Worm (Caenorhabditis elegans): Measurements from ENCODE around the gene Y75D11A.6.
"Not testable (repeated sequence)": the region's sequence is repeated elsewhere in the genome, so short reads cannot be mapped to it uniquely, and the experiment has no call there.

Y75D11A.6 gene

DNA sequence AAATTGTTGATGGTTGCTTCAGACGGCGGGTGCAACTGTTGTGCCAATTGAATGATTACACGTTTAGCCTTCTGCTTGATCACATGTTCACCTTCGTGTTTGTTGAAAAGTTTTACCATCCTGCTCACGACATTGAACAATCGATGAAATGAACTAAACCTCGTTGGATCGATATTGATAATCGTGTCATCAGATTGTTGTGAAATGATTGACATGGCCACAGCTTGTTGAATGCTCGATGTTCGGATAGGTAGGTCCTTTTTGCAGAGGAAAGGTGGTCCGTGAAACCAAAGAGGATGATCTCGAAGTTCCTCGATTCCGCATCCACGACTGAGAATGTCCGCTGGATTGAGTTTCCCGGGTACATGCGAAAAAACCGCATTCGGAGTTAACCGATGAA, 21.3 kb upstream of the Y75D11A.6 start:
- no peak for TF ChIP-seq unc-62 (GFP tag; optimal IDR thresholded peaks at IDR 0.05)
- TF ChIP-seq lin-15B (tag; optimal IDR thresholded peaks at IDR 0.05), result no peak
- no peak for TF ChIP-seq fos-1 (tag; optimal IDR thresholded peaks at IDR 0.05)
- no peak for TF ChIP-seq aly-2 (tag; optimal IDR thresholded peaks at IDR 0.05)
- TF ChIP-seq hmg-11 (tag; optimal IDR thresholded peaks at IDR 0.05), result no peak
- TF ChIP-seq pqm-1 (tag; optimal IDR thresholded peaks at IDR 0.05), result no peak
- TF ChIP-seq eor-1 (tag; optimal IDR thresholded peaks at IDR 0.05), result no peak
- no peak for TF ChIP-seq lsy-12 (tag; optimal IDR thresholded peaks at IDR 0.05)
- TF ChIP-seq egl-5 (tag; optimal IDR thresholded peaks at IDR 0.05), result no peak
- TF ChIP-seq nhr-43 (tag; optimal IDR thresholded peaks at IDR 0.05; ENCODE audit: poor library complexity, severe bottlenecking), result no peak
- TF ChIP-seq mdl-1 (tag; optimal IDR thresholded peaks at IDR 0.05), result no peak
- TF ChIP-seq mml-1 (tag; optimal IDR thresholded peaks at IDR 0.05), result no peak
- no peak for TF ChIP-seq ceh-9 (tag; optimal IDR thresholded peaks at IDR 0.05)
- TF ChIP-seq ztf-11 (tag; optimal IDR thresholded peaks at IDR 0.05), result no peak
- TF ChIP-seq R02D3.7 (tag; optimal IDR thresholded peaks at IDR 0.05), result no peak
- no peak for TF ChIP-seq sea-2 (GFP tag; optimal IDR thresholded peaks at IDR 0.05)
- TF ChIP-seq egl-27 (tag; optimal IDR thresholded peaks at IDR 0.05), result no peak
- TF ChIP-seq elt-3 (tag; optimal IDR thresholded peaks at IDR 0.05), result no peak
- TF ChIP-seq ceh-28 (tag; optimal IDR thresholded peaks at IDR 0.05), result no peak
- TF ChIP-seq ZK546.5 (tag; optimal IDR thresholded peaks at IDR 0.05), result no peak

DNA sequence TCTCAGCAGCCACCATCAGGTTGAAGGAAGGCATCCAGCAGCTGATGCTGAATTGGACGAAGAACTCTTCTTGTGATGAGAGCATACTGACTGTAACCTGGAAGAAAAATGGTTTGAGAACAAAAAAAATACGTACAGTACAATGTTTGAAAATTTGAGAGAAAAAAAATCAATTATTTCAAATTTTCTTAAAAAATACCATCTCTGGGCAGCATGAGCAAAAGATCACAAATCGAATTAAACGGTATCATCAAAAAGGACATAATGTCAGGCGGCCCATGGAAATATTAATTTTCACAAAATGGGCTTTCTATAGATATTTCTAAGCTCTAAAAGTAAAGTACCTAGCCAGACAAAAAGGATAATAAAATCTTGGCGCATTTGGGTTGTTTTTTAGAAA, 2.3 kb downstream of the Y75D11A.6 start, which contains the start of gene Y75D11A.3:
Gene Y75D11A.3 (minus strand): TSS at position 101 of the 400 bp plus-strand sequence.
- not testable (repeated sequence) for TF ChIP-seq lsy-12 (tag; optimal IDR thresholded peaks at IDR 0.05); unc-62 (GFP tag; optimal IDR thresholded peaks at IDR 0.05); lin-39 (tag; optimal IDR thresholded peaks at IDR 0.05)

DNA sequence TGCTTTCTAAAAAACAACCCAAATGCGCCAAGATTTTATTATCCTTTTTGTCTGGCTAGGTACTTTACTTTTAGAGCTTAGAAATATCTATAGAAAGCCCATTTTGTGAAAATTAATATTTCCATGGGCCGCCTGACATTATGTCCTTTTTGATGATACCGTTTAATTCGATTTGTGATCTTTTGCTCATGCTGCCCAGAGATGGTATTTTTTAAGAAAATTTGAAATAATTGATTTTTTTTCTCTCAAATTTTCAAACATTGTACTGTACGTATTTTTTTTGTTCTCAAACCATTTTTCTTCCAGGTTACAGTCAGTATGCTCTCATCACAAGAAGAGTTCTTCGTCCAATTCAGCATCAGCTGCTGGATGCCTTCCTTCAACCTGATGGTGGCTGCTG, 5.8 kb downstream of the Y75D11A.6 start, which contains the start of gene Y75D11A.2:
Gene Y75D11A.2 (plus strand): TSS at position 301 of the 400 bp plus-strand sequence.
- TF ChIP-seq elt-1 (tag; optimal IDR thresholded peaks at IDR 0.05); unc-62 (GFP tag; optimal IDR thresholded peaks at IDR 0.05); hmg-11 (tag; optimal IDR thresholded peaks at IDR 0.05): not testable (repeated sequence)

DNA sequence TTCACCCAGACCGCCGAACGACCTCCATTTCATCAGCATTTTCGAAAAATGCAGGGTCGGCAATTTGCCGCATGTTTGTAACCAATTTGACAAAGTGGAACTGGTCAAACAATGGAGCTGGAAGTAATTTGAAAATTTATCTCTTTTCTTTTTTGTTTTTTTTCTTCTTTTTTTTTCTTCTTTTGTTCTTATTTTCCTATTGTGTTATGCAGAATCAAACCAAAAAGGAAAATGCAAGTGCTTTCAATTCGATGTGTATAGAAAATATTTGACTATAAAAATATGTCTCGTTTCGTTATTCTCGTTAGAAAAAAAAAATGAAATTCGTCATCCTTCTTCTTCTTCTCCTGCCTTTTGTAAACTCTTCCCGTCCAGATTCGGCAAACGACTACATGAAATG, 10.8 kb downstream of the Y75D11A.6 start, which contains the start of gene F07G6.10:
Gene F07G6.10 (plus strand): TSS at position 301 of the 400 bp plus-strand sequence.
- no peak for TF ChIP-seq nhr-76 (tag; optimal IDR thresholded peaks at IDR 0.05)
- TF ChIP-seq mdl-1 (tag; optimal IDR thresholded peaks at IDR 0.05), result no peak
- TF ChIP-seq pqm-1 (tag; optimal IDR thresholded peaks at IDR 0.05), result no peak
- TF ChIP-seq nhr-25 (tag; optimal IDR thresholded peaks at IDR 0.05), result no peak
- TF ChIP-seq nhr-28 (tag; optimal IDR thresholded peaks at IDR 0.05), result no peak
- TF ChIP-seq ceh-16 (tag; optimal IDR thresholded peaks at IDR 0.05), result no peak
- no peak for TF ChIP-seq unc-62 (GFP tag; optimal IDR thresholded peaks at IDR 0.05)
- TF ChIP-seq lin-15B (tag; optimal IDR thresholded peaks at IDR 0.05), result no peak
- TF ChIP-seq nhr-11 (tag; optimal IDR thresholded peaks at IDR 0.05), result no peak
- no peak for TF ChIP-seq lsy-12 (tag; optimal IDR thresholded peaks at IDR 0.05)
- TF ChIP-seq ztf-4 (tag; optimal IDR thresholded peaks at IDR 0.05), result no peak

DNA sequence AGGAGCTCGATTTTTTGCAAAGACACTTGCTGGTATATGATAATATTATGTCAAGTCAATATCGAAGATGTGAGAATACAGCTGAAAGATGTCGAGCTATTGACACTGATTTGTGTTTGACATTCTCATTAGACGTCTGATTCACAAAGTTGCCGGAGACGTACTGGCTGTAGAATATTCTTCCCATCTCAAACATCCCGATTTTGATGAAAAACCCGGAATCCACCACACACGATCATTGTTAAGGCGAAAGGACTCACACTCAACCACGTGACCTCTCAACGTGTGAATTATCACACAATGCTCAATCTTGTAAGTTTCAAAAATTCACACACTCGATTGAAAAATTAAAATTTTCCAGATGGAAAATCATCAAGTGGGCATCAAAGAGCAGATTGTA, 12.4 kb downstream of the Y75D11A.6 start, which contains the start of gene F07G6.12:
Gene F07G6.12 (plus strand): TSS at position 301 of the 400 bp plus-strand sequence.
- TF ChIP-seq mml-1 (tag; optimal IDR thresholded peaks at IDR 0.05) (no peak), nhr-76 (tag; optimal IDR thresholded peaks at IDR 0.05) (no peak), fkh-2 (tag; optimal IDR thresholded peaks at IDR 0.05) (no peak), pha-4 (tag; optimal IDR thresholded peaks at IDR 0.05) (no peak), tbx-2 (tag; optimal IDR thresholded peaks at IDR 0.05) (no peak), zag-1 (tag; optimal IDR thresholded peaks at IDR 0.05) (no peak), unc-39 (tag; optimal IDR thresholded peaks at IDR 0.05) (no peak), egl-27 (tag; optimal IDR thresholded peaks at IDR 0.05) (no peak), elt-2 (tag; optimal IDR thresholded peaks at IDR 0.05) (no peak), unc-62 (GFP tag; optimal IDR thresholded peaks at IDR 0.05) (no peak), ceh-16 (tag; optimal IDR thresholded peaks at IDR 0.05) (no peak), elt-3 (tag; optimal IDR thresholded peaks at IDR 0.05) (no peak), R02D3.7 (tag; optimal IDR thresholded peaks at IDR 0.05) (no peak)

All from whole organism, L3 larva.